Worm (Caenorhabditis elegans) whole organism, L3 larva: Measurements from ENCODE around the gene clec-73.

Experiments used
- R02D3.7 ChIP-seq: fragments of 150-350 bp; optimal IDR thresholded peaks from 2 replicates; lab custom pipeline; 2014; ENCODE audit warnings: missing biosample characterization, missing genetic modification characterization
- ZK546.5 ChIP-seq: sonication (generic microtip); optimal IDR thresholded peaks from 2 replicates; lab custom pipeline; 2017; ENCODE audit warnings: missing biosample characterization, missing genetic modification characterization
- ama-1 ChIP-seq: fragments of 150-350 bp; optimal IDR thresholded peaks from 2 replicates; lab custom pipeline; 2018
- ceh-28 ChIP-seq: fragments of 150-350 bp; optimal IDR thresholded peaks from 2 replicates; lab custom pipeline; 2014; ENCODE audit warnings: missing biosample characterization, missing genetic modification reagents, missing genetic modification characterization
- ceh-82 ChIP-seq: fragments of 150-350 bp; optimal IDR thresholded peaks from 2 replicates; lab custom pipeline; 2014; ENCODE audit warnings: missing biosample characterization, missing genetic modification characterization
- ceh-9 ChIP-seq: sonication (generic microtip); optimal IDR thresholded peaks from 2 replicates; lab custom pipeline; 2018; ENCODE audit warnings: missing biosample characterization, missing genetic modification characterization
- daf-12 ChIP-seq: fragments of 150-350 bp; optimal IDR thresholded peaks from 2 replicates; lab custom pipeline; 2014; ENCODE audit warnings: missing biosample characterization, missing genetic modification reagents, missing genetic modification characterization
- egl-27 ChIP-seq: sonication (generic microtip); optimal IDR thresholded peaks from 4 replicates; lab custom pipeline; 2017; ENCODE audit warnings: missing biosample characterization, missing genetic modification reagents, missing genetic modification characterization
- egl-5 ChIP-seq: fragments of 150-350 bp; optimal IDR thresholded peaks from 2 replicates; lab custom pipeline; 2017; ENCODE audit warnings: missing biosample characterization, missing genetic modification reagents, missing genetic modification characterization, inconsistent platforms
- elt-1 ChIP-seq: fragments of 150-350 bp; optimal IDR thresholded peaks from 2 replicates; lab custom pipeline; 2014; ENCODE audit warnings: missing biosample characterization, missing genetic modification characterization
- fkh-10 ChIP-seq: sonication (generic microtip); optimal IDR thresholded peaks from 2 replicates; lab custom pipeline; 2017; ENCODE audit warnings: missing biosample characterization, missing genetic modification reagents, missing genetic modification characterization
- fos-1 ChIP-seq: fragments of 150-350 bp; optimal IDR thresholded peaks from 2 replicates; lab custom pipeline; 2014; ENCODE audit warnings: missing biosample characterization, missing genetic modification characterization
- hmg-11 ChIP-seq: sonication (generic microtip); optimal IDR thresholded peaks from 2 replicates; lab custom pipeline; 2016; ENCODE audit warnings: missing genetic modification characterization, missing compliant biosample characterization
- jun-1 ChIP-seq: fragments of 150-350 bp; optimal IDR thresholded peaks from 2 replicates; lab custom pipeline; 2014; ENCODE audit warnings: missing biosample characterization, missing genetic modification reagents, missing genetic modification characterization
- lin-39 ChIP-seq: fragments of 150-350 bp; optimal IDR thresholded peaks from 2 replicates; lab custom pipeline; 2018; ENCODE audit warnings: missing biosample characterization, missing genetic modification reagents, missing genetic modification characterization
- lsy-12 ChIP-seq: sonication (generic microtip); optimal IDR thresholded peaks from 2 replicates; lab custom pipeline; 2016; ENCODE audit warnings: mild to moderate bottlenecking, missing genetic modification characterization, missing compliant biosample characterization
- mml-1 ChIP-seq: fragments of 150-350 bp; sonication (generic microtip); optimal IDR thresholded peaks from 3 replicates; lab custom pipeline; 2014; ENCODE audit warnings: missing biosample characterization, missing genetic modification characterization
- nfya-1 ChIP-seq: sonication (generic microtip); optimal IDR thresholded peaks from 2 replicates; lab custom pipeline; 2017; ENCODE audit warnings: missing genetic modification characterization, mild to moderate bottlenecking, missing compliant biosample characterization, antibody characterized with exemption, moderate library complexity; ENCODE audit not compliant: insufficient read depth
- nhr-23 ChIP-seq: fragments of 150-350 bp; optimal IDR thresholded peaks from 2 replicates; lab custom pipeline; 2014; ENCODE audit warnings: missing biosample characterization, missing genetic modification reagents, missing genetic modification characterization
- nhr-237 ChIP-seq: fragments of 150-350 bp; optimal IDR thresholded peaks from 2 replicates; lab custom pipeline; 2014; ENCODE audit warnings: missing biosample characterization, missing genetic modification characterization
- nhr-25 ChIP-seq: sonication (generic microtip); optimal IDR thresholded peaks from 2 replicates; lab custom pipeline; 2017; ENCODE audit warnings: missing biosample characterization, missing genetic modification characterization
- nhr-28 ChIP-seq: fragments of 150-350 bp; optimal IDR thresholded peaks from 2 replicates; lab custom pipeline; 2014; ENCODE audit warnings: missing biosample characterization, missing genetic modification characterization
- nhr-43 ChIP-seq: sonication (generic microtip); optimal IDR thresholded peaks from 2 replicates; lab custom pipeline; 2016; ENCODE audit warnings: mild to moderate bottlenecking, missing genetic modification characterization, missing compliant biosample characterization; ENCODE audit not compliant: poor library complexity, severe bottlenecking
- nhr-67 ChIP-seq: fragments of 150-350 bp; optimal IDR thresholded peaks from 2 replicates; lab custom pipeline; 2014; ENCODE audit warnings: missing biosample characterization, missing genetic modification characterization
- nhr-76 ChIP-seq: fragments of 150-350 bp; sonication (generic microtip); optimal IDR thresholded peaks from 5 replicates; lab custom pipeline; 2014; ENCODE audit warnings: missing biosample characterization, missing genetic modification characterization
- nhr-77 ChIP-seq: fragments of 150-350 bp; optimal IDR thresholded peaks from 2 replicates; lab custom pipeline; 2014; ENCODE audit warnings: missing biosample characterization, missing genetic modification characterization
- pqm-1 ChIP-seq: fragments of 150-350 bp; optimal IDR thresholded peaks from 2 replicates; lab custom pipeline; 2017; ENCODE audit warnings: missing biosample characterization, missing genetic modification characterization, inconsistent platforms
- sea-2 ChIP-seq: fragments of 150-350 bp; sonication (generic microtip); optimal IDR thresholded peaks from 4 replicates; lab custom pipeline; 2014; ENCODE audit warnings: missing biosample characterization, missing genetic modification reagents, missing genetic modification characterization
- tbx-2 ChIP-seq: sonication (generic microtip); optimal IDR thresholded peaks from 2 replicates; lab custom pipeline; 2016; ENCODE audit warnings: mild to moderate bottlenecking, missing genetic modification characterization, missing compliant biosample characterization
- unc-62 ChIP-seq: fragments of 150-350 bp; sonication (generic microtip); optimal IDR thresholded peaks from 4 replicates; lab custom pipeline; 2014; ENCODE audit warnings: missing biosample characterization, missing genetic modification reagents, missing genetic modification characterization
- zag-1 ChIP-seq: fragments of 150-350 bp; optimal IDR thresholded peaks from 2 replicates; lab custom pipeline; 2014; ENCODE audit warnings: missing biosample characterization, missing genetic modification characterization
- ztf-4 ChIP-seq: fragments of 150-350 bp; optimal IDR thresholded peaks from 2 replicates; lab custom pipeline; 2014; ENCODE audit warnings: missing biosample characterization, missing genetic modification characterization

clec-73 gene

DNA sequence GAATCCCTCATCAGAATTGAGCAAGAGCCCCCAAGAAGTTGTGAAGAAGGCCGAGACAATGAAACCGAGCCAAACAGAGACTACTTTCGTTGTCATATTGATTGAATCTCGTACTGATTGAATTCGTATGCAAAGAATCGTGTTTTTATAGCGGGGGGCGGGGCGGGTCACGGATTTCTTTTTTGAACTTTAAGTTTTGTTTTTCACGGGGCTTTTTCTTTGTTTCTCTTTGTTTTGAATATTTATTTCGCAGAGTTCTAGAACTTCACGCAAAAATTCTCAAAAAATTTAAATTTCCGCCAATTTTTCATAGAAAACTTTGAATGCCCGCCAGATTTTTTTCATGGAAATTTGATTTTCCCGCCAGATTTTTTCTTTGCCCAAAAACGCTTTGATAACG lies at the start of gene clec-73:
Gene clec-73 (minus strand): TSS at position 101 of the 400 bp plus-strand sequence.
- TF ChIP-seq mml-1 (tag; lab: Kevin White, UChicago) (no peak), egl-5 (tag; lab: Kevin White, UChicago) (no peak), lin-39 (tag; lab: Kevin White, UChicago) (no peak), ZK546.5 (tag; lab: Kevin White, UChicago) (no peak), ama-1 (lab: Kevin White, UChicago) (no peak)

DNA sequence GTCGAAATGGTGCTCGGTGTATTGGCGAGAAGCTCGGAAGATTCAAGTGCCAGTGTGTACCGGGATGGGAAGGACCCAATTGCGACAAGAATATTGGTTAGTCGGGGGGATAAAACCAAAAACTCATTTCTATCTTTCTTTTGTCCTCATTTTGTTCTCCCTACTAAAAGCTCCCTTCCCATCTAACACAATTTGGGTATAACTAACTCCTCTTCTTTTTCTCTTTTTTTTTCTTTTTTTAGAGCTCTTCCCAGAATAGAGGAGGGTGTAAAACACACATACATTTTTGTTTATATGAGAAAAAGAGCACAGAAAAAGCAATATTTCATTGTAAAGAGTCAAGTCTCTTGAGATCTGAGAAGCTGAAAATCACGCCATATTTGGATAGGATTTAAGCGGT lies 49.2 kb upstream of the clec-73 start:
- peak; percentile 61 for TF ChIP-seq fkh-10 (GFP tag; lab: Kevin White, UChicago)
- TF ChIP-seq nhr-28 (tag; lab: Kevin White, UChicago): no peak

DNA sequence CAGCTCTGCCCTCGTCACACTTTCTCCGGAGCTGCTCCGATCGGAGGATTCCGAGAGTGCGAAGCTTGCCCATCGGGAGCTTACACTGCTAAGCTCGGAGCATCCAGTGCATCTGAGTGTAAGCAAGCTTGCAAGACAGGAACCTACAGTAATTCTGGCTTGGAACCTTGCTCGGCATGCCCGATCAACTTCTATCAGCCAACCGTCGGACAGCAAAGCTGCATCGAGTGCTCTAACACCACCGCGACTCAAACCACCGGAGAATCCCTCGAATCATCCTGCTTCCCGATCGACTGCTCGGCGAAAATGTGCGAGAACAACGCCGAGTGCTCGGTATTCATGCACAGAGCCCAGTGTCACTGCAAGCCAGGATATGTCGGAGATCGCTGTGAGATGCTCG lies 48.2 kb upstream of the clec-73 start:
- no peak for TF ChIP-seq daf-12 (tag; lab: Kevin White, UChicago)
- TF ChIP-seq fos-1 (tag; lab: Kevin White, UChicago): no peak
- no peak for TF ChIP-seq nfya-1 (tag; lab: Kevin White, UChicago)
- no peak for TF ChIP-seq nhr-23 (tag; lab: Kevin White, UChicago)
- TF ChIP-seq nhr-77 (tag; lab: Kevin White, UChicago): no peak
- TF ChIP-seq R02D3.7 (tag; lab: Kevin White, UChicago): no peak
- TF ChIP-seq sea-2: no peak
- TF ChIP-seq ztf-4 (tag; lab: Kevin White, UChicago): no peak
- no peak for TF ChIP-seq nhr-237 (tag; lab: Kevin White, UChicago)
- TF ChIP-seq ceh-82 (tag; lab: Kevin White, UChicago): no peak
- TF ChIP-seq lsy-12 (tag; lab: Kevin White, UChicago): no peak

DNA sequence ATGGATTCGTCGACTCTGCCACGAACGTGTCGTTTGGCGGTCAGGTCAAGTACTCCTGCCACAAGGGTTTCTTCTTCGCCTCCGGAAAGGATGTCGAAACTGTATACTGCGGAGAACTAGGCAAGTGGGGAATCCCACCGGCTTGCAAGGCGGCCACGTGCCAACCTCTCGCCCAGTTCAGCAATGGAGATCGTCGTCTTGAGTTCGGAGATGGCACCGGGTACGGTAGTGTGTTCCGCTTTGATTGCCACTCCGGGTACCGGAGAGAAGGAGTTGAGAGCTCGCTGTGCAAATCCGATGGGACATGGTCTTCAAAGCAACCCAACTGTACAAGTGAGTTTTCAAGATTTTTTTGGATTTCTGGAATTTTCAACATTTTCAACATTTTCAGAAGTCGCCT lies 43.7 kb upstream of the clec-73 start:
- TF ChIP-seq nhr-67 (tag; lab: Kevin White, UChicago) (no peak), nhr-25 (tag; lab: Kevin White, UChicago) (no peak)

DNA sequence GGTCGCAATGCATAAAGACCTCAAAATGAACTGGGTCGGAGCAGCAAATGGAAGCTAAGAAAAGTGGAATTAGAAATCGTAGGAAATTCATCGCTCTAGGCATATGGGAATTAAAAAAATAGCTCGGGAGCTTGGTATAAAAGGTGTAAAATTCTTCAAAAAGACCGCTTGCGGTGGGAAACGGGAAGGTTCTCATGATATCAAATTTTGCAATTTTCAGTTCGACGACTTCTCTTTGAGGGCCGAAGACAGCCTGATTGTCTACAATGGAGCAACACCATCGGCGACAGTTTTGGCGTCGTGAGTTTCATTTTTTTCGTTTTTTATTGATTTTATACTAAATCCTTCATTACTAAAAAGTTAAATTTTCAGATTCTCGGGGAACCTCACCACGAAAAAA lies 42.5 kb upstream of the clec-73 start, which contains the start of gene F47C12.8:
Gene F47C12.8 (minus strand): TSS at position 101 of the 400 bp plus-strand sequence.
- TF ChIP-seq nhr-25 (tag; lab: Kevin White, UChicago): no peak
- TF ChIP-seq tbx-2 (tag; lab: Kevin White, UChicago): no peak
- TF ChIP-seq nhr-237 (tag; lab: Kevin White, UChicago): no peak
- no peak for TF ChIP-seq fkh-10 (GFP tag; lab: Kevin White, UChicago)
- no peak for TF ChIP-seq jun-1
- TF ChIP-seq hmg-11 (tag; lab: Kevin White, UChicago): no peak
- no peak for TF ChIP-seq elt-1 (tag; lab: Kevin White, UChicago)
- no peak for TF ChIP-seq pqm-1
- TF ChIP-seq mml-1 (tag; lab: Kevin White, UChicago): no peak
- TF ChIP-seq nhr-43: no peak
- no peak for TF ChIP-seq ceh-9 (tag; lab: Kevin White, UChicago)
- TF ChIP-seq nfya-1 (tag; lab: Kevin White, UChicago): no peak
- TF ChIP-seq unc-62 (GFP tag; lab: Kevin White, UChicago): no peak
- TF ChIP-seq nhr-67 (tag; lab: Kevin White, UChicago): no peak
- TF ChIP-seq egl-27: no peak
- TF ChIP-seq, all 47 proteins: peak for 0

- no peak for TF ChIP-seq ceh-28 (tag; lab: Kevin White, UChicago)
- no peak for TF ChIP-seq fkh-10 (GFP tag; lab: Kevin White, UChicago)
- no peak for TF ChIP-seq unc-62 (GFP tag; lab: Kevin White, UChicago)
- TF ChIP-seq zag-1 (tag; lab: Kevin White, UChicago): no peak
- no peak for TF ChIP-seq hmg-11 (tag; lab: Kevin White, UChicago)
- no peak for TF ChIP-seq nhr-76 (tag; lab: Kevin White, UChicago)
These were observed 39.4 kb upstream of the clec-73 start, which contains the start of gene F47C12.7 for ce11 chrIV:3995384-3995783. F47C12.7 (minus strand) TSS chrIV:3995484.
